Worm (Caenorhabditis elegans) whole organism, young adult: ENCODE measurements around the gene eelo-2.

ENCODE experiments used
- B0035.1 ChIP-seq: sonication (generic microtip); optimal IDR thresholded peaks from 2 replicates; lab custom pipeline; 2016; ENCODE audit warnings: missing genetic modification characterization, mild to moderate bottlenecking, missing compliant biosample characterization, missing genotype, missing genetic modification reagents
- B0336.3 ChIP-seq: fragments of 200-800 bp; sonication (Bioruptor generic); IDR thresholded peaks from 2 replicates; pipeline ENCODE4 v1.3.6; 2022; ENCODE audit warnings: missing genetic modification characterization, missing compliant biosample characterization
- ama-1 ChIP-seq, 3 experiments: fragments of 150-350 bp in 1 of 3; sonication (generic microtip) in 2 of 3; optimal IDR thresholded peaks; 2 replicates each; lab custom pipeline; 2014 to 2018; ENCODE audit warnings: missing biosample characterization in 2 of 3, missing genetic modification characterization in 2 of 3, missing genetic modification reagents in 2 of 3
- aptf-3 ChIP-seq: fragments of 200-800 bp; sonication (Bioruptor generic); IDR thresholded peaks from 2 replicates; pipeline ENCODE4 v1.3.6; 2022; ENCODE audit warnings: missing genetic modification characterization, missing compliant biosample characterization
- cebp-2 ChIP-seq: fragments of 200-800 bp; sonication (Bioruptor generic); IDR thresholded peaks from 2 replicates; pipeline ENCODE4 v1.3.6; 2022; ENCODE audit warnings: missing genetic modification characterization, missing compliant biosample characterization
- efl-1 ChIP-seq: fragments of 150-350 bp; optimal IDR thresholded peaks from 2 replicates; lab custom pipeline; 2014; ENCODE audit warnings: missing biosample characterization, missing genetic modification reagents, missing genetic modification characterization
- mel-28 ChIP-seq: sonication (generic microtip); optimal IDR thresholded peaks from 2 replicates; lab custom pipeline; 2016; ENCODE audit warnings: borderline replicate concordance, mild to moderate bottlenecking, missing genetic modification characterization, missing compliant biosample characterization
- nfya-1 ChIP-seq: sonication (generic microtip); optimal IDR thresholded peaks from 2 replicates; lab custom pipeline; 2017; ENCODE audit warnings: antibody characterized with exemption, missing compliant biosample characterization, missing genetic modification characterization, borderline replicate concordance; ENCODE audit not compliant: insufficient read depth
- snpc-4 ChIP-seq, 5 experiments: fragments of 150-350 bp in 1 of 5; sonication (generic microtip) in 4 of 5; optimal IDR thresholded peaks; 2 replicates each; lab custom pipeline; 2014 to 2018; ENCODE audit warnings: missing genetic modification characterization in 5 of 5, missing biosample characterization in 3 of 5, antibody characterized with exemption in 2 of 5, mild to moderate bottlenecking in 2 of 5, missing compliant biosample characterization in 2 of 5, missing genotype in 2 of 5, moderate library complexity in 2 of 5, missing genetic modification reagents in 1 of 5
- unc-130 ChIP-seq: sonication (generic microtip); optimal IDR thresholded peaks from 2 replicates; lab custom pipeline; 2016; ENCODE audit warnings: missing genetic modification reagents, missing genetic modification characterization, missing compliant biosample characterization

- TF ChIP-seq unc-130 (GFP tag; lab: Kevin White, UChicago) (peak; percentile 83), cebp-2 (GFP tag; lab: Robert Waterston, UW) (0 out of 2 replicates have a peak, but pooled peaks have one; percentile 77), aptf-3 (peak; percentile 24; the same call in 1 of the 2 replicates), ama-1 (optimal IDR thresholded peaks at IDR 0.05; lab: Kevin White, UChicago) (peak; percentile 44), ama-1 (GFP tag; optimal IDR thresholded peaks at IDR 0.05; lab: Kevin White, UChicago) (peak in 1 of 2 experiments; percentile 74), mel-28 (tag; lab: Kevin White, UChicago) (peak; percentile 82), B0336.3 (GFP tag; lab: Robert Waterston, UW) (peak; percentile 93), nfya-1 (tag; lab: Kevin White, UChicago) (no peak), efl-1 (GFP tag; lab: Kevin White, UChicago) (peak; percentile 65), B0035.1 (tag; lab: Kevin White, UChicago) (peak; percentile 91), snpc-4 (GFP tag; optimal IDR thresholded peaks at IDR 0.05; lab: Kevin White, UChicago) (peak; percentile 79), snpc-4 (tag; optimal IDR thresholded peaks at IDR 0.05; lab: Kevin White, UChicago) (peak; percentile 82 to 94 (median 86))
Measured at ce11 chrIV:17278363-17278762, 28.4 kb downstream of the eelo-2 start.
